Fruit fly (Drosophila melanogaster) whole organism: ENCODE results near the gene Pbgs.

Source experiments
- Dll ChIP-seq: fragments of >200 bp; optimal IDR thresholded peaks from 2 replicates; lab custom pipeline; 2017
- EcR ChIP-seq, 2 experiments: fragments of >200 bp; optimal IDR thresholded peaks; 2 replicates each; lab custom pipeline; 2017; ENCODE audit warnings: missing biosample characterization in 2 of 2, missing genetic modification characterization in 2 of 2, missing genetic modification reagents in 2 of 2
- usp ChIP-seq: fragments of >200 bp; optimal IDR thresholded peaks from 2 replicates; lab custom pipeline; 2017; ENCODE audit warnings: missing biosample characterization, missing genetic modification characterization, mixed read lengths

DNA sequence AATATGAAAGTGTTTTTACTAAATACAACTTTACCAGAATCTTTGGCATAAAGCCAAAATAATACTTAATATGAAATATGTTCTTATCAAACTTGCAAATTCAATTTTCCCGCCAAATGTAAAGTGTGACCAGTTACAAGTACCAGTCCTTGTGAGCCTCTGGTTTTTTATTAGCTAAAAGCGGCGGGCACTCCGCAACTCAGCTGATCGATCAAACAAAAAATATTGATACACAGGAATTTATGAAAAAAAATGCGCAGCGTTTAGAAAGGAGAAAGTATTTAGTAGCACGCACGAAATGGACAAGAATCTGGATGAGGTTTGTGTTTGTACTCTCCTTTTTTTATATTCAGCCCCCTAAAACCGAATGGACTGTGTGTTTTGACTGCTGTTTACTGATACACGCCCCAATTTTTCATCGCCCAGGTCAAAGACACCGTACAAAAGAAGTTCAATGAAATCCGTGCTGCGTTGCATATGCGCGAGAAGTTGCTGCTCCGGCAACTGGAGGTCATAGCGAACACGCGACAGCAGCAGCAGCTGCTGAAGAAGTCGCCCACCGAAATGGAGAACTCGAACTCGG, 3.7 kb downstream of the Pbgs start, which contains the start of gene CG32100:
- TF ChIP-seq Dll, result no peak
- no peak for TF ChIP-seq usp
- TF ChIP-seq EcR (GFP tag; optimal IDR thresholded peaks at IDR 0.05; lab: Kevin White, UChicago), result no peak
